Fruit fly (Drosophila melanogaster) whole organism, adult: ENCODE results near the gene Msp300.

ENCODE experiments used
- CG11617 ChIP-seq: fragments of 200-800 bp; sonication (Bioruptor generic); optimal IDR thresholded peaks from 2 replicates; lab custom pipeline; 2017; ENCODE audit warnings: mild to moderate bottlenecking, missing biosample characterization, missing genetic modification reagents, missing genetic modification characterization
- CG12768 ChIP-seq: fragments of 200-800 bp; sonication (Bioruptor generic); optimal IDR thresholded peaks from 2 replicates; lab custom pipeline; 2017; ENCODE audit warnings: missing biosample characterization, missing genetic modification characterization, mild to moderate bottlenecking, moderate library complexity, missing genetic modification reagents
- CG14711 ChIP-seq: fragments of 200-800 bp; sonication (Bioruptor generic); optimal IDR thresholded peaks from 2 replicates; lab custom pipeline; 2018; ENCODE audit warnings: missing biosample characterization, mild to moderate bottlenecking, missing genetic modification characterization, moderate library complexity
- CG1620 ChIP-seq: fragments of 200-800 bp; sonication (Bioruptor generic); optimal IDR thresholded peaks from 2 replicates; lab custom pipeline; 2016; ENCODE audit warnings: missing biosample characterization, missing genetic modification characterization
- CG33017 ChIP-seq: fragments of 200-800 bp; sonication (Bioruptor generic); optimal IDR thresholded peaks from 2 replicates; lab custom pipeline; 2018; ENCODE audit warnings: missing biosample characterization, mild to moderate bottlenecking, missing genetic modification characterization, moderate library complexity
- CG5204 ChIP-seq: fragments of 200-800 bp; sonication (Bioruptor generic); optimal IDR thresholded peaks from 2 replicates; lab custom pipeline; 2016; ENCODE audit warnings: missing biosample characterization, missing genetic modification characterization
- CG7045 ChIP-seq: fragments of 200-800 bp; sonication (Bioruptor generic); optimal IDR thresholded peaks from 2 replicates; lab custom pipeline; 2017; ENCODE audit warnings: missing biosample characterization, mild to moderate bottlenecking, missing genetic modification characterization
- CG7101 ChIP-seq: fragments of 200-800 bp; sonication (Bioruptor generic); optimal IDR thresholded peaks from 2 replicates; lab custom pipeline; 2018; ENCODE audit warnings: missing biosample characterization, mild to moderate bottlenecking, missing genetic modification characterization, moderate library complexity
- Clk ChIP-seq: fragments of 200-800 bp; sonication (Bioruptor generic); optimal IDR thresholded peaks from 2 replicates; lab custom pipeline; 2017; ENCODE audit warnings: missing biosample characterization, missing genetic modification characterization
- Crg-1 ChIP-seq: fragments of 200-800 bp; sonication (Bioruptor generic); optimal IDR thresholded peaks from 2 replicates; lab custom pipeline; 2016; ENCODE audit warnings: missing biosample characterization, missing genetic modification characterization
- Hr96 ChIP-seq: fragments of 200-800 bp; sonication (Bioruptor generic); optimal IDR thresholded peaks from 2 replicates; lab custom pipeline; 2016; ENCODE audit warnings: missing biosample characterization, missing genetic modification characterization
- Mnt ChIP-seq: fragments of 200-800 bp; sonication (Bioruptor generic); optimal IDR thresholded peaks from 2 replicates; lab custom pipeline; 2016; ENCODE audit warnings: missing biosample characterization, mild to moderate bottlenecking, missing genetic modification characterization
- bab1 ChIP-seq: fragments of 200-800 bp; sonication (Bioruptor generic); optimal IDR thresholded peaks from 3 replicates; lab custom pipeline; 2019; ENCODE audit warnings: missing biosample characterization, mild to moderate bottlenecking, missing genetic modification characterization, moderate library complexity
- cic ChIP-seq: fragments of 200-800 bp; sonication (Bioruptor generic); optimal IDR thresholded peaks from 2 replicates; lab custom pipeline; 2017; ENCODE audit warnings: missing biosample characterization, mild to moderate bottlenecking, missing genetic modification characterization, moderate library complexity
- cnc ChIP-seq, 2 experiments: fragments of >200 bp; optimal IDR thresholded peaks; 2 replicates each; lab custom pipeline; 2017
- kay ChIP-seq: fragments of 200-800 bp; sonication (Bioruptor generic); peaks from one replicate; lab custom pipeline; 2016; ENCODE audit warnings: missing biosample characterization, missing genetic modification characterization, borderline replicate concordance
- ovo ChIP-seq: fragments of 200-800 bp; sonication (Bioruptor generic); optimal IDR thresholded peaks from 2 replicates; lab custom pipeline; 2016; ENCODE audit warnings: missing biosample characterization, missing genetic modification characterization
- pad ChIP-seq: fragments of 200-800 bp; sonication (Bioruptor generic); optimal IDR thresholded peaks from 3 replicates; lab custom pipeline; 2017; ENCODE audit warnings: missing biosample characterization, missing genetic modification characterization, mild to moderate bottlenecking, moderate library complexity, missing genetic modification reagents
- tj ChIP-seq: fragments of 200-800 bp; sonication (Bioruptor generic); optimal IDR thresholded peaks from 3 replicates; lab custom pipeline; 2017; ENCODE audit warnings: missing biosample characterization, mild to moderate bottlenecking, missing genetic modification characterization, moderate library complexity
- toe ChIP-seq: fragments of 200-800 bp; sonication (Bioruptor generic); optimal IDR thresholded peaks from 2 replicates; lab custom pipeline; 2016; ENCODE audit warnings: missing biosample characterization, missing genetic modification characterization

Gene Msp300

DNA sequence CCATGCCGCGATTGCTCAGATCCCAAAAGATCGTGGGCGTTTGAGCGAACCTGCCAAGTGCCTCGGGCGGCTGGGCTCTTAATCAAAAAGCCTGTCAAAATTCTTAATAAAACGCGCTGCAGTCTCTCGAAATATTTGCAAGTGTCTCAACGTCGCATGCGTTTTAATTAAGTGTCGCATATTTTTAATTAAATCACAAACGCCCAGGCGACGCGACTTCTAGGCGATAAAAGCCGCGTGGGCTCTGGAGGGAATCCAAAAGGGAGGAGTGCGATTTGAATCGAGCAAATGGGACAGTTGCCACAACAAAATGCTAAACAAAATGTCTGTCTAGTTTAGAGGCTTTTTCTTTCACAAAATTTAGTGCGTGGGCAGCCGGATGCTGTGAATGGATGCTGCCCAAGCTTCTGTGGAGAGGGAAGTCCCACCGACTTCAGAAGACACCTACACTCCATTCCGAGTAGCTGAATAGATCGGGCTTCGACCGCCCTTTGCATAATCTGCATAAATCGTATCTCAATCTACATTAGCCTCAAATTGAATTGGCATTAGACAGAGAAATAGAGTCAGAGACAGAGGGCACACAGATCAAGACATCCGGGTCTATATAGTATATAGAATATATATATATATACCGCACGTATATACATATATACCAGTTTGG is 126.3 kb downstream of the Msp300 start:
- TF ChIP-seq Clk (GFP tag; lab: Kevin White, UChicago) (no peak), CG7045 (no peak), CG14711 (no peak), Hr96 (GFP tag; lab: Kevin White, UChicago) (no peak), ovo (GFP tag; lab: Kevin White, UChicago) (no peak), CG33017 (tag; lab: Kevin White, UChicago) (no peak), CG1620 (GFP tag; lab: Kevin White, UChicago) (no peak), toe (GFP tag; lab: Kevin White, UChicago) (no peak), Crg-1 (GFP tag; lab: Kevin White, UChicago) (no peak), CG7101 (tag; lab: Kevin White, UChicago) (no peak), bab1 (no peak), tj (GFP tag; lab: Kevin White, UChicago) (no peak), cic (GFP tag; lab: Kevin White, UChicago) (no peak), CG12768 (GFP tag; lab: Kevin White, UChicago) (no peak), Mnt (GFP tag; lab: Kevin White, UChicago) (no peak), kay (GFP tag; lab: Kevin White, UChicago) (no peak)

DNA sequence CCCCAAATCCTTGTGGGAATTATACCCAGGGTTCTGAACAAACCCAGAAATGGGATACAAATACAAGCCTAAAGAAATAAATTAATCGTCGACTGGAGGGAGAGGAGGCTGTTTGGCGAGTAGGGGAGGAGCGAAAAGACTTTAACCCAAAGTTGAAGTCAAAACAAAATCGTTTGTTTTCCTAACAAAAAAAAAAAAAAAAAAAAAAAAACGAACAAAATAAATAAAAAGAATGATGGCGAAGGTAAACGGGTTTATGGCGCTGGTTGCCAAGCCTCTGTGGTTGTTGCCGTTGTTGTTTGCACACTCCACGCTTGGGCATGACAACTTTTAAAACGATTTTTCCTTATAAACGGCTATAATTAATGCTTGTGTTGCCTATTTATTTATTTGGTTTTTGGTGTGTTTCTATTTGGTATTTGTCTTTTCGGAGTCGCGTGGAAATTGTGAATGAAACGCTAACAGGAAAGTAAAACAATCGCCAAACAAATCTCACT is 128.0 kb downstream of the Msp300 start:
- TF ChIP-seq toe (GFP tag; lab: Kevin White, UChicago) = no peak
- no peak for TF ChIP-seq cnc (optimal IDR thresholded peaks at IDR 0.05; lab: Kevin White, UChicago)

- TF ChIP-seq cnc (optimal IDR thresholded peaks at IDR 0.05; lab: Kevin White, UChicago) (no peak), CG1620 (GFP tag; lab: Kevin White, UChicago) (no peak), CG5204 (GFP tag; lab: Kevin White, UChicago) (no peak), Hr96 (GFP tag; lab: Kevin White, UChicago) (no peak), cic (GFP tag; lab: Kevin White, UChicago) (no peak), bab1 (no peak), Clk (GFP tag; lab: Kevin White, UChicago) (no peak), pad (GFP tag; lab: Kevin White, UChicago) (no peak), CG33017 (tag; lab: Kevin White, UChicago) (no peak), CG11617 (no peak), CG12768 (GFP tag; lab: Kevin White, UChicago) (no peak), toe (GFP tag; lab: Kevin White, UChicago) (no peak), kay (GFP tag; lab: Kevin White, UChicago) (no peak), Mnt (GFP tag; lab: Kevin White, UChicago) (no peak), CG7101 (tag; lab: Kevin White, UChicago) (no peak), ovo (GFP tag; lab: Kevin White, UChicago) (no peak)
Observed at dm6 chr2L:5229239-5229638, 128.6 kb downstream of the Msp300 start.

DNA sequence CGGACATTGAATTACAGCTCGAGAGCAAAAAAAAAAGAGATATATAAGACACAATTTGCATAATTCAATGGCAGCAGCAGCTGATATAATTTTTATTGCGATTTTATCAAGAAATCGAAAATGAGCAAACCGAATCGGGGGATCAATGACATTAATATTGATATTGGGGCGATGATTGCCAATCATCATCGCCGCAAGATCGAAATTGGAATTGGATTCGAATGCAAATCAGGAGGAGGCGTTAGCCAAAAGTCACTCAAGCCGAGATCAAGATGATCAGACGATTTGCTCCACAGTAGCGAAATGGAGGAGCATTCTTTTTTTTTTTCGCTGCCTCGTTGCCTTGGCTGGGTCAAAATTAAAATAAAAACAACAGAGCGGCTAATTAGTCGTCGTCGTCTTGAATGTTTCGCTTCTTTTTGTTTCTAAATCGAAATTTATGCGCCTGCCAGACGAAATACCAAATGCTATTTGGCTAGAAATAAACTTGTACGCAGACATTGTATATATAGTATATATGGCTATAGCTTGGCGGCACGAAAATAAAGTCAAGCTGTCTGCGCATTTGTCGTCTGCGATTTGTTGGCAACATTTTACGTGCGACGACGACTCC is 129.2 kb downstream of the Msp300 start:
- TF ChIP-seq tj (GFP tag; lab: Kevin White, UChicago) (no peak), Clk (GFP tag; lab: Kevin White, UChicago) (no peak), toe (GFP tag; lab: Kevin White, UChicago) (no peak), cic (GFP tag; lab: Kevin White, UChicago) (no peak), Hr96 (GFP tag; lab: Kevin White, UChicago) (no peak), ovo (GFP tag; lab: Kevin White, UChicago) (no peak), CG7045 (no peak), CG14711 (no peak), kay (GFP tag; lab: Kevin White, UChicago) (no peak), CG33017 (tag; lab: Kevin White, UChicago) (no peak), pad (GFP tag; lab: Kevin White, UChicago) (no peak), bab1 (no peak), CG1620 (GFP tag; lab: Kevin White, UChicago) (no peak), CG5204 (GFP tag; lab: Kevin White, UChicago) (no peak), cnc (optimal IDR thresholded peaks at IDR 0.05; lab: Kevin White, UChicago) (no peak), CG7101 (tag; lab: Kevin White, UChicago) (no peak), Crg-1 (GFP tag; lab: Kevin White, UChicago) (no peak), Mnt (GFP tag; lab: Kevin White, UChicago) (no peak), CG12768 (GFP tag; lab: Kevin White, UChicago) (no peak), CG11617 (no peak)

- TF ChIP-seq cnc (optimal IDR thresholded peaks at IDR 0.05; lab: Kevin White, UChicago) = peak in 1 of 2 experiments; percentile 12
- TF ChIP-seq CG7045 = no peak
- no peak for TF ChIP-seq Crg-1 (GFP tag; lab: Kevin White, UChicago)
Observed at dm6 chr2L:5230772-5231171, 130.1 kb downstream of the Msp300 start.

dm6 chr2L:5231437-5231836 is 130.8 kb downstream of the Msp300 start:
- TF ChIP-seq CG1620 (GFP tag; lab: Kevin White, UChicago) = no peak
- TF ChIP-seq bab1 = no peak
- no peak for TF ChIP-seq cnc (optimal IDR thresholded peaks at IDR 0.05; lab: Kevin White, UChicago)
- TF ChIP-seq Clk (GFP tag; lab: Kevin White, UChicago) = no peak
- TF ChIP-seq CG11617 = no peak
- no peak for TF ChIP-seq toe (GFP tag; lab: Kevin White, UChicago)
- no peak for TF ChIP-seq Hr96 (GFP tag; lab: Kevin White, UChicago)
- TF ChIP-seq CG5204 (GFP tag; lab: Kevin White, UChicago) = no peak
- no peak for TF ChIP-seq tj (GFP tag; lab: Kevin White, UChicago)
- TF ChIP-seq CG7101 (tag; lab: Kevin White, UChicago) = no peak
- no peak for TF ChIP-seq pad (GFP tag; lab: Kevin White, UChicago)
- TF ChIP-seq Mnt (GFP tag; lab: Kevin White, UChicago) = no peak
- TF ChIP-seq CG14711 = no peak
